Worm (Caenorhabditis elegans): ENCODE results near the gene ncx-6.
A peak's percentile ranks its signal among the peaks of the same experiment; 100 is the strongest.

Gene ncx-6

ce11 chrIII:9717243-9717642, 3.5 kb upstream of the ncx-6 start (continued):
- no peak for TF ChIP-seq ces-1 (GFP tag; optimal IDR thresholded peaks at IDR 0.05)
- no peak for TF ChIP-seq fkh-10 (GFP tag; optimal IDR thresholded peaks at IDR 0.05)
- peak; percentile 16 for TF ChIP-seq spr-1 (tag; optimal IDR thresholded peaks at IDR 0.05)
- TF ChIP-seq mep-1 (tag; optimal IDR thresholded peaks at IDR 0.05), result peak; percentile 59
- no peak for TF ChIP-seq mxl-2 (GFP tag; conservative IDR thresholded peaks at IDR 0.05)
- no peak for TF ChIP-seq Y75B8A.6 (GFP tag; IDR thresholded peaks at IDR 0.05)

DNA sequence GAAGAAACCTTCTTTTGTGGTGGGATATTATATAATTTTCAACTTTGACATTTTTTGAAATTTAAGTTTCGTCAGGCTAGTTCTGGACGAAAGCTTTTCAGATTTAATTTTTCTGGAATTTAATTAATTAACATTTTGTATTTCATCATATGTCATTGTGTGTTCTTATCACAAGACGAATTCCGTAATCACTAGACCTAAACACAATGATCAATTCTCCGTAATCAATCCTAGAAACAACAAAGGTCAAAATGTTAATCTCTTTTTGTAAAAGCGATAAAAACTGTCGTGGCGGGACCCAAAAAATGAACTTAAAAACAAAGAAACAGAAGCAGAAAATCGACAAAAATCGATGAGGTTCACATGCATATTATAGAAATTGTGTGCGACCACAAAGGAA, 982 bp upstream of the ncx-6 start:
- no peak for TF ChIP-seq ces-1 (GFP tag; optimal IDR thresholded peaks at IDR 0.05)
- no peak for TF ChIP-seq F26F4.8 (GFP tag; conservative IDR thresholded peaks at IDR 0.05)
- TF ChIP-seq jun-1 (tag; optimal IDR thresholded peaks at IDR 0.05), result no peak
- peak in 1 of 2 experiments; percentile 16 for TF ChIP-seq lsy-2 (tag; optimal IDR thresholded peaks at IDR 0.05)
- no peak for TF ChIP-seq daf-16 (GFP tag; optimal IDR thresholded peaks at IDR 0.05)
- peak; percentile 53 for TF ChIP-seq daf-16 (tag; optimal IDR thresholded peaks at IDR 0.05)
- TF ChIP-seq nhr-11 (tag; optimal IDR thresholded peaks at IDR 0.05), result no peak
- TF ChIP-seq nhr-28 (tag; optimal IDR thresholded peaks at IDR 0.05), result peak; percentile 49
- TF ChIP-seq egl-27 (tag; optimal IDR thresholded peaks at IDR 0.05), result no peak
- peak; percentile 73 for TF ChIP-seq dve-1 (tag; optimal IDR thresholded peaks at IDR 0.05; ENCODE audit: insufficient read depth)
- no peak for TF ChIP-seq F10B5.3 (tag; optimal IDR thresholded peaks at IDR 0.05)
- TF ChIP-seq pqm-1 (tag; optimal IDR thresholded peaks at IDR 0.05), result peak; percentile 13
- TF ChIP-seq nhr-42 (GFP tag; IDR thresholded peaks at IDR 0.05), result no peak
- peak; percentile 61 for TF ChIP-seq ztf-7 (tag; optimal IDR thresholded peaks at IDR 0.05)
- peak; percentile 62 for TF ChIP-seq dmd-6 (GFP tag; IDR thresholded peaks at IDR 0.05)

ce11 chrIII:9713182-9713581, 567 bp downstream of the ncx-6 start:
- peak; percentile 51 for TF ChIP-seq nhr-28 (tag; optimal IDR thresholded peaks at IDR 0.05)
- TF ChIP-seq attf-4 (tag; optimal IDR thresholded peaks at IDR 0.05), result no peak
- peak; percentile 84 for TF ChIP-seq aha-1 (tag)
- TF ChIP-seq daf-16 (GFP tag; optimal IDR thresholded peaks at IDR 0.05), result no peak
- TF ChIP-seq daf-16 (tag; optimal IDR thresholded peaks at IDR 0.05), result no peak
- no peak for TF ChIP-seq daf-8 (GFP tag; IDR thresholded peaks at IDR 0.05)
- TF ChIP-seq tag-97 (GFP tag; IDR thresholded peaks at IDR 0.05), result no peak

ce11 chrIII:9711163-9711562, 2.6 kb downstream of the ncx-6 start:
- TF ChIP-seq aha-1 (tag) (peak; percentile 93), lin-13 (GFP tag; optimal IDR thresholded peaks at IDR 0.05) (no peak), lin-15B (tag; optimal IDR thresholded peaks at IDR 0.05) (no peak)

- TF ChIP-seq aha-1 (tag) (peak; percentile 75), unc-62 (GFP tag; optimal IDR thresholded peaks at IDR 0.05 in 1 of 2) (peak in 1 of 2 experiments; percentile 75), unc-62 (tag; optimal IDR thresholded peaks at IDR 0.05) (no peak), vab-7 (GFP tag; IDR thresholded peaks at IDR 0.05) (no peak)
Observed at ce11 chrIII:9705157-9705905, 8.4 kb downstream of the ncx-6 start.

DNA sequence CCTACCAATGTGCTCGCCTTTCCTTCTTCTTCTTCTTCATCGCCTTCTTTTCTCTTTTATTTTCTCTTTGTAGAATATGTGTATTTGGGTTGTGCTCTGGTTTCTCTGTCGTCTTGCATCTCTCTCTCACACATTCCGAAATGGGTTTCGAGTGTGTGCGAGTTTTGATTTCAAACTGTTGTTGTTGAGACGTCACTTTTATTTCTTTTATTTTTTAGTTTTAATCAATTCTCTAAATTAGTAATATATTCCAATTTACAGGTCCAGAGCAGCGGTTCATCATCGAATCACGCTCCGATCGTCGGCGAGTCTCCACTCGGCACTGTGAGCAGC, 9.2 kb downstream of the ncx-6 start:
- TF ChIP-seq mdt-29 (GFP tag; IDR thresholded peaks at IDR 0.05) (no peak), ceh-62 (tag; optimal IDR thresholded peaks at IDR 0.05) (no peak), lin-1 (GFP tag; IDR thresholded peaks at IDR 0.05) (no peak), egl-27 (tag; optimal IDR thresholded peaks at IDR 0.05) (no peak), snpc-1.2 (GFP tag; IDR thresholded peaks at IDR 0.05) (no peak), madf-5 (GFP tag; IDR thresholded peaks at IDR 0.05) (no peak), nhr-76 (tag; optimal IDR thresholded peaks at IDR 0.05) (no peak), fos-1 (tag; optimal IDR thresholded peaks at IDR 0.05) (no peak), nhr-48 (tag; optimal IDR thresholded peaks at IDR 0.05) (no peak), attf-4 (tag; optimal IDR thresholded peaks at IDR 0.05) (no peak), ama-1 (optimal IDR thresholded peaks at IDR 0.05) (no peak), zfp-2 (tag; optimal IDR thresholded peaks at IDR 0.05) (no peak), dmd-6 (GFP tag; IDR thresholded peaks at IDR 0.05) (no peak), tra-1 (GFP tag; IDR thresholded peaks at IDR 0.05) (no peak), lin-15B (tag; optimal IDR thresholded peaks at IDR 0.05) (no peak), ceh-28 (tag; optimal IDR thresholded peaks at IDR 0.05) (no peak), set-16 (GFP tag; IDR thresholded peaks at IDR 0.05) (no peak), dmd-8 (GFP tag; IDR thresholded peaks at IDR 0.05) (no peak), mes-2 (tag; optimal IDR thresholded peaks at IDR 0.05; ENCODE audit: poor library complexity, severe bottlenecking) (peak; percentile 34)

Measured in whole organism, L4 larva.